Fruit fly (Drosophila melanogaster) whole organism, prepupa: Measurements from ENCODE around the gene prtp.
A peak's percentile ranks its signal among the peaks of the same experiment; 100 is the strongest.

ENCODE experiments used
- Blimp-1 ChIP-seq: fragments of 200-800 bp; sonication (Bioruptor generic); optimal IDR thresholded peaks from 3 replicates; lab custom pipeline; 2017; ENCODE audit warnings: missing biosample characterization, missing genetic modification characterization, mild to moderate bottlenecking, moderate library complexity, missing genetic modification reagents
- CG10631 ChIP-seq: fragments of 200-800 bp; sonication (Bioruptor generic); optimal IDR thresholded peaks from 2 replicates; lab custom pipeline; 2016; ENCODE audit warnings: missing biosample characterization, missing genetic modification characterization
- CG10669 ChIP-seq: fragments of 200-800 bp; sonication (Bioruptor generic); optimal IDR thresholded peaks from 3 replicates; lab custom pipeline; 2018; ENCODE audit warnings: missing biosample characterization, mild to moderate bottlenecking, missing genetic modification characterization, moderate library complexity
- CG11294 ChIP-seq: fragments of 200-800 bp; sonication (Bioruptor generic); IDR thresholded peaks from 2 replicates; pipeline ENCODE4 v1.3.6; 2022; ENCODE audit warnings: missing biosample characterization, missing genetic modification characterization
- CG11762 ChIP-seq: fragments of 200-800 bp; sonication (Bioruptor generic); optimal IDR thresholded peaks from 3 replicates; lab custom pipeline; 2016; ENCODE audit warnings: missing biosample characterization, missing genetic modification characterization; ENCODE audit not compliant: insufficient read depth
- CG15336 ChIP-seq: fragments of 200-800 bp; sonication (Bioruptor generic); IDR thresholded peaks from 2 replicates; pipeline ENCODE4 v1.3.6; 2022; ENCODE audit warnings: missing biosample characterization, missing genetic modification characterization
- CG1621 ChIP-seq: fragments of 200-800 bp; sonication (Bioruptor generic); optimal IDR thresholded peaks from 3 replicates; lab custom pipeline; 2018; ENCODE audit warnings: missing biosample characterization, mild to moderate bottlenecking, missing genetic modification characterization
- CG16779 ChIP-seq: fragments of 200-800 bp; sonication (Bioruptor generic); optimal IDR thresholded peaks from 3 replicates; lab custom pipeline; 2017; ENCODE audit warnings: missing biosample characterization, mild to moderate bottlenecking, missing genetic modification characterization
- CG3032 ChIP-seq: fragments of 200-800 bp; optimal IDR thresholded peaks from 2 replicates; lab custom pipeline; 2019; ENCODE audit warnings: missing biosample characterization, mild to moderate bottlenecking, missing genetic modification characterization, moderate library complexity
- CG31627 ChIP-seq: fragments of 200-800 bp; sonication (Bioruptor generic); optimal IDR thresholded peaks from 3 replicates; lab custom pipeline; 2016; ENCODE audit warnings: missing biosample characterization, missing genetic modification characterization
- CG32006 ChIP-seq: fragments of 200-800 bp; sonication (Bioruptor generic); optimal IDR thresholded peaks from 3 replicates; lab custom pipeline; 2017; ENCODE audit warnings: missing biosample characterization, mild to moderate bottlenecking, missing genetic modification characterization
- CG3919 ChIP-seq: fragments of 200-800 bp; sonication (Bioruptor generic); optimal IDR thresholded peaks from 3 replicates; lab custom pipeline; 2016; ENCODE audit warnings: missing biosample characterization, missing genetic modification characterization
- CG4318 ChIP-seq: fragments of 200-800 bp; sonication (Bioruptor generic); optimal IDR thresholded peaks from 3 replicates; lab custom pipeline; 2017; ENCODE audit warnings: missing biosample characterization, mild to moderate bottlenecking, missing genetic modification characterization
- CG6163 ChIP-seq: fragments of 200-800 bp; sonication (Bioruptor generic); IDR thresholded peaks from 3 replicates; pipeline ENCODE4 v1.3.6; 2022; ENCODE audit warnings: missing biosample characterization, missing genetic modification characterization
- CG6276 ChIP-seq: fragments of 200-800 bp; sonication (Bioruptor generic); optimal IDR thresholded peaks from 2 replicates; lab custom pipeline; 2017; ENCODE audit warnings: missing biosample characterization, mild to moderate bottlenecking, missing genetic modification characterization
- CG6792 ChIP-seq: fragments of 200-800 bp; sonication (Bioruptor generic); optimal IDR thresholded peaks from 3 replicates; lab custom pipeline; 2016; ENCODE audit warnings: missing biosample characterization, missing genetic modification characterization
- CG6854 ChIP-seq: fragments of 200-800 bp; sonication (Bioruptor generic); optimal IDR thresholded peaks from 2 replicates; lab custom pipeline; 2017; ENCODE audit warnings: missing biosample characterization, mild to moderate bottlenecking, missing genetic modification characterization
- CG8119 ChIP-seq: fragments of 200-800 bp; sonication (Bioruptor generic); IDR thresholded peaks from 3 replicates; pipeline ENCODE4 v1.3.6; 2022; ENCODE audit warnings: missing biosample characterization, missing genetic modification characterization
- CG8319 ChIP-seq: fragments of 200-800 bp; sonication (Bioruptor generic); optimal IDR thresholded peaks from 3 replicates; lab custom pipeline; 2016; ENCODE audit warnings: missing biosample characterization, missing genetic modification characterization
- CG8632 ChIP-seq: fragments of 200-800 bp; sonication (Bioruptor generic); optimal IDR thresholded peaks from 3 replicates; lab custom pipeline; 2016; ENCODE audit warnings: missing biosample characterization, missing genetic modification characterization
- CG9139 ChIP-seq: fragments of 200-800 bp; sonication (Bioruptor generic); optimal IDR thresholded peaks from 3 replicates; lab custom pipeline; 2017; ENCODE audit warnings: missing biosample characterization, mild to moderate bottlenecking, missing genetic modification characterization
- Eip75B ChIP-seq: fragments of 200-800 bp; sonication (Bioruptor generic); optimal IDR thresholded peaks from 3 replicates; lab custom pipeline; 2016; ENCODE audit warnings: missing biosample characterization, missing genetic modification characterization
- Eip78C ChIP-seq: fragments of 200-800 bp; sonication (Bioruptor generic); peaks from one replicate; lab custom pipeline; 2016; ENCODE audit warnings: missing biosample characterization, missing genetic modification characterization
- Eip93F ChIP-seq: fragments of 200-800 bp; sonication (Bioruptor generic); optimal IDR thresholded peaks from 2 replicates; lab custom pipeline; 2016; ENCODE audit warnings: missing biosample characterization, mild to moderate bottlenecking, missing genetic modification characterization
- Ets21C ChIP-seq: fragments of 200-800 bp; sonication (Bioruptor generic); optimal IDR thresholded peaks from 3 replicates; lab custom pipeline; 2016; ENCODE audit warnings: missing biosample characterization, missing genetic modification characterization
- Ets96B ChIP-seq: fragments of 200-800 bp; optimal IDR thresholded peaks from 2 replicates; lab custom pipeline; 2019; ENCODE audit warnings: missing biosample characterization, mild to moderate bottlenecking, missing genetic modification characterization, moderate library complexity
- Gug ChIP-seq: fragments of 200-800 bp; sonication (Bioruptor generic); IDR thresholded peaks from 2 replicates; pipeline ENCODE4 v1.3.6; 2022; ENCODE audit warnings: missing biosample characterization, missing genetic modification characterization
- Hr39 ChIP-seq: fragments of 200-800 bp; sonication (Bioruptor generic); optimal IDR thresholded peaks from 2 replicates; lab custom pipeline; 2016; ENCODE audit warnings: missing biosample characterization, missing genetic modification characterization
- Hr4 ChIP-seq: fragments of 200-800 bp; sonication (Bioruptor generic); optimal IDR thresholded peaks from 3 replicates; lab custom pipeline; 2016; ENCODE audit warnings: missing biosample characterization, missing genetic modification characterization
- Lpt ChIP-seq: fragments of 200-800 bp; sonication (Bioruptor generic); optimal IDR thresholded peaks from 3 replicates; lab custom pipeline; 2016; ENCODE audit warnings: missing biosample characterization, missing genetic modification characterization
- Met ChIP-seq: fragments of 200-800 bp; sonication (Bioruptor generic); optimal IDR thresholded peaks from 3 replicates; lab custom pipeline; 2016; ENCODE audit warnings: missing biosample characterization, missing genetic modification characterization
- OdsH ChIP-seq: fragments of 200-800 bp; sonication (Bioruptor generic); optimal IDR thresholded peaks from 3 replicates; lab custom pipeline; 2016; ENCODE audit warnings: missing biosample characterization, missing genetic modification characterization
- Smox ChIP-seq: fragments of 200-800 bp; sonication (Bioruptor generic); optimal IDR thresholded peaks from 3 replicates; lab custom pipeline; 2016; ENCODE audit warnings: missing biosample characterization, missing genetic modification characterization
- Sox102F ChIP-seq: fragments of 200-800 bp; sonication (Bioruptor generic); optimal IDR thresholded peaks from 2 replicates; lab custom pipeline; 2016; ENCODE audit warnings: missing biosample characterization, mild to moderate bottlenecking, missing genetic modification characterization
- Sox14 ChIP-seq: fragments of 200-800 bp; sonication (Bioruptor generic); optimal IDR thresholded peaks from 3 replicates; lab custom pipeline; 2016; ENCODE audit warnings: missing biosample characterization, missing genetic modification characterization
- Sox15 ChIP-seq: fragments of 200-800 bp; sonication (Bioruptor generic); optimal IDR thresholded peaks from 3 replicates; lab custom pipeline; 2016; ENCODE audit warnings: missing biosample characterization, missing genetic modification characterization
- achi ChIP-seq: fragments of 200-800 bp; sonication (Bioruptor generic); optimal IDR thresholded peaks from 3 replicates; lab custom pipeline; 2016; ENCODE audit warnings: missing biosample characterization, missing genetic modification characterization
- acj6 ChIP-seq: fragments of 200-800 bp; sonication (Bioruptor generic); optimal IDR thresholded peaks from 3 replicates; lab custom pipeline; 2016; ENCODE audit warnings: missing biosample characterization, missing genetic modification characterization
- cyc ChIP-seq: fragments of 200-800 bp; sonication (Bioruptor generic); optimal IDR thresholded peaks from 3 replicates; lab custom pipeline; 2016; ENCODE audit warnings: missing biosample characterization, missing genetic modification characterization
- eg ChIP-seq: fragments of 200-800 bp; sonication (Bioruptor generic); IDR thresholded peaks from 3 replicates; pipeline ENCODE4 v1.3.6; 2022; ENCODE audit warnings: missing biosample characterization, missing genetic modification characterization
- esn ChIP-seq: fragments of 200-800 bp; sonication (Bioruptor generic); optimal IDR thresholded peaks from 2 replicates; lab custom pipeline; 2016; ENCODE audit warnings: missing biosample characterization, mild to moderate bottlenecking, missing genetic modification characterization, moderate library complexity
- fd59A ChIP-seq: fragments of 200-800 bp; sonication (Bioruptor generic); optimal IDR thresholded peaks from 2 replicates; lab custom pipeline; 2017; ENCODE audit warnings: missing biosample characterization, mild to moderate bottlenecking, missing genetic modification characterization, missing genetic modification reagents
- fd85E ChIP-seq: fragments of 200-800 bp; sonication (Bioruptor generic); optimal IDR thresholded peaks from 3 replicates; lab custom pipeline; 2016; ENCODE audit warnings: missing biosample characterization, missing genetic modification characterization
- lz ChIP-seq: fragments of 200-800 bp; sonication (Bioruptor generic); optimal IDR thresholded peaks from 3 replicates; lab custom pipeline; 2016; ENCODE audit warnings: missing biosample characterization, missing genetic modification characterization
- pdm3 ChIP-seq: fragments of 200-800 bp; sonication (Bioruptor generic); optimal IDR thresholded peaks from 3 replicates; lab custom pipeline; 2016; ENCODE audit warnings: missing biosample characterization, missing genetic modification characterization
- salr ChIP-seq, 2 experiments: fragments of 200-800 bp; sonication (Bioruptor generic); optimal IDR thresholded peaks; 3 replicates each; lab custom pipeline; 2016 to 2018; ENCODE audit warnings: missing biosample characterization in 2 of 2, missing genetic modification characterization in 2 of 2, mild to moderate bottlenecking in 1 of 2
- svp ChIP-seq: fragments of 200-800 bp; sonication (Bioruptor generic); peaks from one replicate; lab custom pipeline; 2016; ENCODE audit warnings: missing biosample characterization, missing genetic modification characterization
- vri ChIP-seq: fragments of 200-800 bp; sonication (Bioruptor generic); optimal IDR thresholded peaks from 3 replicates; lab custom pipeline; 2016; ENCODE audit warnings: missing biosample characterization, mild to moderate bottlenecking, missing genetic modification characterization

prtp gene

DNA sequence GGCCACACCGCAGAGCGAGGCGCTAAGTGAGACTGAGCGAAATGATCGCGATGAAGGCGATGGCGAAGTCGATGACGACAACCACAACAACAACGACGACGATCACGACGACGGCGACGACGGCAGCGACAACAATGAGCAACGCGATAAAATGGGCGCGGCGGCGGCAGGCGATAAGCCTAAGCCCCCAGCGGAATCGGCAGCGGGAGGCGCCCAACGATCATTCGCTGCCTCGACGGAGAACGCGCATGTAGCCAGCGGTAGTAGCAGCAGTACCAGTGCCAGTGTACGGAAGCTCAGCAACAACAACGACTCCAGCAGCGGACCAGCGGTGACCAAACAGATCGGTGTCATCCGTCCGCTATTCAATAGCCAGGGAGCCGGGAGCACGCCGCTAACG lies 33.1 kb upstream of the prtp start (continued):
- TF ChIP-seq Blimp-1, result no peak
- TF ChIP-seq Sox15 (GFP tag; lab: Kevin White, UChicago), result no peak
- no peak for TF ChIP-seq CG8632 (GFP tag; lab: Kevin White, UChicago)
- TF ChIP-seq CG4318 (GFP tag; lab: Kevin White, UChicago), result no peak
- TF ChIP-seq acj6 (GFP tag; lab: Kevin White, UChicago), result no peak
- TF ChIP-seq CG8319, result no peak
- TF ChIP-seq Eip75B, result peak; percentile 7
- TF ChIP-seq Gug, result no peak
- no peak for TF ChIP-seq OdsH (GFP tag; lab: Kevin White, UChicago)
- TF ChIP-seq pdm3 (GFP tag; lab: Kevin White, UChicago), result no peak
- no peak for TF ChIP-seq Met
- TF ChIP-seq CG8119 (GFP tag; lab: Robert Waterston, UW), result no peak
- no peak for TF ChIP-seq Hr4 (GFP tag; lab: Kevin White, UChicago)
- TF ChIP-seq Smox (GFP tag; lab: Kevin White, UChicago), result no peak
- peak; percentile 37 for TF ChIP-seq Eip93F (GFP tag; lab: Kevin White, UChicago)
- no peak for TF ChIP-seq CG31627 (GFP tag; lab: Kevin White, UChicago)
- no peak for TF ChIP-seq Ets21C (GFP tag; lab: Kevin White, UChicago)
- TF ChIP-seq CG1621 (tag; lab: Kevin White, UChicago), result no peak
- no peak for TF ChIP-seq CG16779 (tag; lab: Kevin White, UChicago)
- TF ChIP-seq svp (GFP tag; lab: Kevin White, UChicago), result peak; percentile 85
- TF ChIP-seq fd59A, result no peak
- peak; percentile 46 for TF ChIP-seq vri (GFP tag; lab: Kevin White, UChicago)
- no peak for TF ChIP-seq fd85E (GFP tag; lab: Kevin White, UChicago)
- no peak for TF ChIP-seq lz (GFP tag; lab: Kevin White, UChicago)
- no peak for TF ChIP-seq Lpt (GFP tag; lab: Kevin White, UChicago)
- TF ChIP-seq achi (GFP tag; lab: Kevin White, UChicago), result no peak
- no peak for TF ChIP-seq CG9139 (GFP tag; lab: Kevin White, UChicago)

DNA sequence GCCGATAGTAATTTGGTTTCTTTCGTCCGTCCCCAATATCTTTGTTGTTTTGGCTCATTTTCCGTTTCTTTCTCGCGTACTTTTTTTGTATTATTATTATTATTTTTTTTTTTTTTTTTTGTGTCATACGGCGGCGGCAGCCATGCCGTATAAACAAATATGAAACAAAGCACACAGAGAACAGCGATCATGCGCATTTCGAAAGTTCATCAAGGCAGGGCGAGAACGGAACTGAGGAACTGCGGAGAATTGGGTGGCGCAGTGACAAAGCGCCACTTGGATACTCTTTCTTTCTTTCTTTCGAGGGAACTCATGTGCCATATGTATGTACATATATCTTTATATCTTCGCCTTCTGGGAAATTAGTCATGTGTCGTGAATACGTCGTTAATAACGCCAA lies 32.1 kb upstream of the prtp start:
- TF ChIP-seq Sox14 (GFP tag; lab: Kevin White, UChicago) (peak; percentile 69), OdsH (GFP tag; lab: Kevin White, UChicago) (peak; percentile 22), Smox (GFP tag; lab: Kevin White, UChicago) (peak; percentile 30), CG8632 (GFP tag; lab: Kevin White, UChicago) (peak; percentile 35), eg (peak; percentile 56; the same call in 1 of the 3 replicates), Eip78C (GFP tag; lab: Kevin White, UChicago) (peak; percentile 61), CG1621 (tag; lab: Kevin White, UChicago) (peak; percentile 34), CG10631 (GFP tag; lab: Kevin White, UChicago) (peak; percentile 4), Hr4 (GFP tag; lab: Kevin White, UChicago) (no peak), CG6276 (GFP tag; lab: Kevin White, UChicago) (no peak), Gug (no peak), CG6792 (GFP tag; lab: Kevin White, UChicago) (peak; percentile 19), Eip75B (peak; percentile 32), CG10669 (peak; percentile 40), Sox102F (GFP tag; lab: Kevin White, UChicago) (peak; percentile 62), CG16779 (tag; lab: Kevin White, UChicago) (peak; percentile 23), Eip93F (GFP tag; lab: Kevin White, UChicago) (peak; percentile 84), CG32006 (GFP tag; lab: Kevin White, UChicago) (peak; percentile 30), lz (GFP tag; lab: Kevin White, UChicago) (no peak), CG3032 (tag; lab: Kevin White, UChicago) (peak; percentile 24), vri (GFP tag; lab: Kevin White, UChicago) (peak; percentile 60), CG11762 (GFP tag; lab: Kevin White, UChicago) (peak; percentile 1), Lpt (GFP tag; lab: Kevin White, UChicago) (no peak), Ets96B (tag; lab: Kevin White, UChicago) (peak; percentile 31), CG3919 (GFP tag; lab: Kevin White, UChicago) (peak; percentile 15), CG8119 (GFP tag; lab: Robert Waterston, UW) (peak; percentile 60; the same call in 2 of the 3 replicates), acj6 (GFP tag; lab: Kevin White, UChicago) (peak; percentile 31), svp (GFP tag; lab: Kevin White, UChicago) (peak; percentile 78), salr (GFP tag; optimal IDR thresholded peaks at IDR 0.05; lab: Kevin White, UChicago) (peak in 1 of 2 experiments; percentile 18), CG6163 (peak; percentile 80), esn (GFP tag; lab: Kevin White, UChicago) (peak; percentile 34), CG15336 (GFP tag; lab: Robert Waterston, UW) (0 out of 2 replicates have a peak, but pooled peaks have one; percentile 31), cyc (GFP tag; lab: Kevin White, UChicago) (peak; percentile 20), Ets21C (GFP tag; lab: Kevin White, UChicago) (no peak), CG11294 (no peak), Met (no peak), CG6854 (GFP tag; lab: Kevin White, UChicago) (peak; percentile 11), Hr39 (GFP tag; lab: Kevin White, UChicago) (peak; percentile 14), Sox15 (GFP tag; lab: Kevin White, UChicago) (no peak), fd59A (peak; percentile 12)
